Fruit fly (Drosophila melanogaster) whole organism, embryonic: ENCODE data around the gene Ing5.

ENCODE experiments used
- ATbp ChIP-seq: fragments of 200-800 bp; sonication (Bioruptor generic); optimal IDR thresholded peaks from 2 replicates; lab custom pipeline; 2017; ENCODE audit warnings: missing biosample characterization, mild to moderate bottlenecking, missing genetic modification characterization, missing genetic modification reagents
- CG10274 ChIP-seq: fragments of 200-800 bp; sonication (Bioruptor generic); optimal IDR thresholded peaks from 3 replicates; lab custom pipeline; 2017; ENCODE audit warnings: missing biosample characterization, mild to moderate bottlenecking, missing genetic modification characterization
- CG10321 ChIP-seq: fragments of 200-800 bp; sonication (Bioruptor generic); IDR thresholded peaks from 2 replicates; pipeline ENCODE4 v1.3.6; 2022; ENCODE audit warnings: missing biosample characterization, missing genetic modification characterization
- CG11504 ChIP-seq: fragments of 200-800 bp; sonication (Bioruptor generic); optimal IDR thresholded peaks from 3 replicates; lab custom pipeline; 2019; ENCODE audit warnings: missing biosample characterization, mild to moderate bottlenecking, missing genetic modification characterization, moderate library complexity
- CG11723 ChIP-seq: fragments of 200-800 bp; sonication (Bioruptor generic); optimal IDR thresholded peaks from 2 replicates; lab custom pipeline; 2017; ENCODE audit warnings: missing biosample characterization, mild to moderate bottlenecking, missing genetic modification characterization
- CG12219 ChIP-seq: fragments of 200-800 bp; sonication (Bioruptor generic); optimal IDR thresholded peaks from 3 replicates; lab custom pipeline; 2018; ENCODE audit warnings: missing biosample characterization, mild to moderate bottlenecking, missing genetic modification characterization
- CG1233 ChIP-seq: fragments of 200-800 bp; sonication (Bioruptor generic); optimal IDR thresholded peaks from 4 replicates; lab custom pipeline; 2018; ENCODE audit warnings: missing biosample characterization, mild to moderate bottlenecking, missing genetic modification characterization
- CG14014 ChIP-seq: fragments of 200-800 bp; sonication (Bioruptor generic); IDR thresholded peaks from 2 replicates; pipeline ENCODE4 v1.3.6; 2022; ENCODE audit warnings: missing biosample characterization, missing genetic modification characterization
- CG14441 ChIP-seq: fragments of 200-800 bp; sonication (Bioruptor generic); IDR thresholded peaks from 2 replicates; pipeline ENCODE4 v1.3.6; 2022; ENCODE audit warnings: missing biosample characterization, missing genetic modification characterization
- CG14710 ChIP-seq: fragments of 200-800 bp; sonication (Bioruptor generic); optimal IDR thresholded peaks from 3 replicates; lab custom pipeline; 2019; ENCODE audit warnings: missing biosample characterization, mild to moderate bottlenecking, missing genetic modification characterization, moderate library complexity
- CG15011 ChIP-seq: fragments of 200-800 bp; sonication (Bioruptor generic); optimal IDR thresholded peaks from 3 replicates; lab custom pipeline; 2018; ENCODE audit warnings: missing biosample characterization, mild to moderate bottlenecking, missing genetic modification characterization
- CG15073 ChIP-seq: fragments of 200-800 bp; sonication (Bioruptor generic); optimal IDR thresholded peaks from 2 replicates; lab custom pipeline; 2016; ENCODE audit warnings: missing biosample characterization, missing genetic modification characterization
- CG1603 ChIP-seq: fragments of 200-800 bp; sonication (Bioruptor generic); optimal IDR thresholded peaks from 2 replicates; lab custom pipeline; 2019; ENCODE audit warnings: missing biosample characterization, mild to moderate bottlenecking, missing genetic modification characterization, moderate library complexity
- CG16779 ChIP-seq: fragments of 200-800 bp; sonication (Bioruptor generic); IDR thresholded peaks from 2 replicates; pipeline ENCODE4 v1.3.6; 2022; ENCODE audit warnings: missing biosample characterization, missing genetic modification characterization
- CG17912 ChIP-seq: fragments of 200-800 bp; sonication (Bioruptor generic); optimal IDR thresholded peaks from 2 replicates; lab custom pipeline; 2018; ENCODE audit warnings: missing biosample characterization, mild to moderate bottlenecking, missing genetic modification characterization
- CG18011 ChIP-seq: fragments of 200-800 bp; sonication (Bioruptor generic); optimal IDR thresholded peaks from 2 replicates; lab custom pipeline; 2017; ENCODE audit warnings: missing biosample characterization, missing genetic modification characterization, mild to moderate bottlenecking, moderate library complexity, missing genotype
- CG34224 ChIP-seq: fragments of 200-800 bp; sonication (Bioruptor generic); IDR thresholded peaks from 3 replicates; pipeline ENCODE4 v1.3.6; 2022; ENCODE audit warnings: missing biosample characterization, missing genetic modification characterization; ENCODE audit not compliant: partially characterized antibody
- CG4360 ChIP-seq: fragments of 200-800 bp; sonication (Bioruptor generic); IDR thresholded peaks from 2 replicates; pipeline ENCODE4 v1.3.6; 2022; ENCODE audit warnings: missing biosample characterization, missing genetic modification characterization
- CG4404 ChIP-seq: fragments of 200-800 bp; sonication (Bioruptor generic); IDR thresholded peaks from 2 replicates; pipeline ENCODE4 v1.3.6; 2022; ENCODE audit warnings: missing biosample characterization, missing genetic modification characterization
- CG4617 ChIP-seq: fragments of 200-800 bp; sonication (Bioruptor generic); optimal IDR thresholded peaks from 3 replicates; lab custom pipeline; 2016; ENCODE audit warnings: missing biosample characterization, missing genetic modification characterization, borderline replicate concordance
- CG4730 ChIP-seq: fragments of 200-800 bp; sonication (Bioruptor generic); IDR thresholded peaks from 2 replicates; pipeline ENCODE4 v1.3.6; 2022; ENCODE audit warnings: missing biosample characterization, missing genetic modification characterization
- CG6272 ChIP-seq: fragments of 200-800 bp; sonication (Bioruptor generic); IDR thresholded peaks from 2 replicates; pipeline ENCODE4 v1.3.6; 2022; ENCODE audit warnings: missing biosample characterization, missing genetic modification characterization
- CG6813 ChIP-seq: fragments of 200-800 bp; sonication (Bioruptor generic); optimal IDR thresholded peaks from 2 replicates; lab custom pipeline; 2017; ENCODE audit warnings: missing biosample characterization, missing genetic modification characterization, mild to moderate bottlenecking, moderate library complexity, missing genetic modification reagents
- CG7357 ChIP-seq: fragments of 200-800 bp; sonication (Bioruptor generic); IDR thresholded peaks from 3 replicates; pipeline ENCODE4 v1.3.6; 2022; ENCODE audit warnings: missing biosample characterization, missing genetic modification characterization
- Dad ChIP-seq: fragments of 200-800 bp; sonication (Bioruptor generic); optimal IDR thresholded peaks from 3 replicates; lab custom pipeline; 2016; ENCODE audit warnings: missing biosample characterization, missing genetic modification characterization
- Dfd ChIP-seq, 2 experiments: fragments of >200 bp; optimal IDR thresholded peaks; 2 replicates each; lab custom pipeline; 2017; ENCODE audit warnings: missing biosample characterization in 2 of 2, missing genetic modification characterization in 2 of 2
- H15 ChIP-seq: fragments of 200-800 bp; sonication (Bioruptor generic); IDR thresholded peaks from 3 replicates; pipeline ENCODE4 v1.3.6; 2022; ENCODE audit warnings: missing biosample characterization, missing genetic modification characterization
- Hmx ChIP-seq: fragments of 200-800 bp; sonication (Bioruptor generic); optimal IDR thresholded peaks from 2 replicates; lab custom pipeline; 2016; ENCODE audit warnings: missing biosample characterization, missing genetic modification characterization
- Lhr ChIP-seq: fragments of 200-800 bp; sonication (Bioruptor generic); optimal IDR thresholded peaks from 3 replicates; lab custom pipeline; 2017; ENCODE audit warnings: mild to moderate bottlenecking, missing biosample characterization, missing genetic modification reagents, missing genetic modification characterization
- Ptx1 ChIP-seq: fragments of 200-800 bp; sonication (Bioruptor generic); IDR thresholded peaks from 2 replicates; pipeline ENCODE4 v1.3.6; 2022; ENCODE audit warnings: missing biosample characterization, missing genetic modification characterization
- Rfx ChIP-seq: fragments of 200-800 bp; sonication (Bioruptor generic); IDR thresholded peaks from 2 replicates; pipeline ENCODE4 v1.3.6; 2022; ENCODE audit warnings: missing biosample characterization, missing genetic modification characterization
- ab ChIP-seq: fragments of 200-800 bp; sonication (Bioruptor generic); optimal IDR thresholded peaks from 2 replicates; lab custom pipeline; 2016; ENCODE audit warnings: missing biosample characterization, missing genetic modification characterization
- ac ChIP-seq: fragments of 200-800 bp; sonication (Bioruptor generic); optimal IDR thresholded peaks from 3 replicates; lab custom pipeline; 2017; ENCODE audit warnings: missing biosample characterization, mild to moderate bottlenecking, missing genetic modification characterization
- al ChIP-seq: fragments of 200-800 bp; sonication (Bioruptor generic); IDR thresholded peaks from 2 replicates; pipeline ENCODE4 v1.3.6; 2022; ENCODE audit warnings: missing biosample characterization, missing genetic modification characterization
- cad ChIP-seq: fragments of >200 bp; optimal IDR thresholded peaks from 2 replicates; lab custom pipeline; 2017; ENCODE audit warnings: missing biosample characterization, missing genetic modification characterization
- cas ChIP-seq: fragments of 200-800 bp; sonication (Bioruptor generic); IDR thresholded peaks from 2 replicates; pipeline ENCODE4 v1.3.6; 2022; ENCODE audit warnings: missing biosample characterization, missing genetic modification characterization
- caup ChIP-seq: fragments of 200-800 bp; sonication (Bioruptor generic); optimal IDR thresholded peaks from 3 replicates; lab custom pipeline; 2017; ENCODE audit warnings: missing biosample characterization, mild to moderate bottlenecking, missing genetic modification characterization, moderate library complexity; ENCODE audit not compliant: severe bottlenecking
- disco-r ChIP-seq: fragments of 200-800 bp; sonication (Bioruptor generic); optimal IDR thresholded peaks from 2 replicates; lab custom pipeline; 2016; ENCODE audit warnings: missing biosample characterization, missing genetic modification characterization
- ems ChIP-seq: fragments of 200-800 bp; sonication (Bioruptor generic); optimal IDR thresholded peaks from 3 replicates; lab custom pipeline; 2016; ENCODE audit warnings: missing biosample characterization, missing genetic modification characterization
- esg ChIP-seq: fragments of 200-800 bp; sonication (Bioruptor generic); conservative IDR thresholded peaks from 2 replicates; pipeline ENCODE4 v1.3.6; 2022; ENCODE audit warnings: missing biosample characterization, missing genetic modification characterization
- fd96Cb ChIP-seq: fragments of 200-800 bp; sonication (Bioruptor generic); optimal IDR thresholded peaks from 2 replicates; lab custom pipeline; 2018; ENCODE audit warnings: missing biosample characterization, mild to moderate bottlenecking, missing genetic modification characterization, moderate library complexity
- gcm2 ChIP-seq: fragments of 200-800 bp; sonication (Bioruptor generic); optimal IDR thresholded peaks from 2 replicates; lab custom pipeline; 2016; ENCODE audit warnings: missing biosample characterization, missing genetic modification characterization
- gro ChIP-seq: fragments of 200-800 bp; sonication (Bioruptor generic); optimal IDR thresholded peaks from 2 replicates; lab custom pipeline; 2016; ENCODE audit warnings: missing biosample characterization, missing genetic modification characterization
- lmd ChIP-seq: fragments of 200-800 bp; sonication (Bioruptor generic); IDR thresholded peaks from 2 replicates; pipeline ENCODE4 v1.3.6; 2022; ENCODE audit warnings: missing biosample characterization, missing genetic modification characterization
- lov ChIP-seq, 2 experiments: fragments of 200-800 bp in 1 of 2; fragments of >200 bp in 1 of 2; sonication (Bioruptor generic) in 1 of 2; IDR thresholded peaks in 1 of 2; optimal IDR thresholded peaks in 1 of 2; 2 replicates in 1 of 2; 3 replicates in 1 of 2; pipeline versions ENCODE4 v1.3.6 to Lab custom; 2017 to 2022; ENCODE audit warnings: missing biosample characterization in 1 of 2, missing genetic modification characterization in 1 of 2
- mam ChIP-seq: fragments of 200-800 bp; sonication (Bioruptor generic); optimal IDR thresholded peaks from 3 replicates; lab custom pipeline; 2016; ENCODE audit warnings: missing biosample characterization, missing genetic modification characterization
- peb ChIP-seq: fragments of 200-800 bp; sonication (Bioruptor generic); IDR thresholded peaks from 2 replicates; pipeline ENCODE4 v1.3.6; 2022; ENCODE audit warnings: missing biosample characterization, missing genetic modification characterization
- pho ChIP-seq: fragments of 200-800 bp; sonication (Bioruptor generic); optimal IDR thresholded peaks from 2 replicates; lab custom pipeline; 2016; ENCODE audit warnings: missing biosample characterization, missing genetic modification characterization
- tll ChIP-seq, 2 experiments: fragments of 200-800 bp in 1 of 2; fragments of >200 bp in 1 of 2; sonication (Bioruptor generic) in 1 of 2; optimal IDR thresholded peaks; 2 replicates each; lab custom pipeline; 2017 to 2019; ENCODE audit warnings: missing biosample characterization in 2 of 2, missing genetic modification characterization in 2 of 2, mild to moderate bottlenecking in 1 of 2, moderate library complexity in 1 of 2
- tx ChIP-seq: fragments of 200-800 bp; sonication (Bioruptor generic); optimal IDR thresholded peaks from 2 replicates; lab custom pipeline; 2016; ENCODE audit warnings: missing biosample characterization, missing genetic modification characterization
- zfh1 ChIP-seq: fragments of 200-800 bp; sonication (Bioruptor generic); IDR thresholded peaks from 3 replicates; pipeline ENCODE4 v1.3.6; 2022; ENCODE audit warnings: missing biosample characterization, missing genetic modification characterization

Ing5 gene

DNA sequence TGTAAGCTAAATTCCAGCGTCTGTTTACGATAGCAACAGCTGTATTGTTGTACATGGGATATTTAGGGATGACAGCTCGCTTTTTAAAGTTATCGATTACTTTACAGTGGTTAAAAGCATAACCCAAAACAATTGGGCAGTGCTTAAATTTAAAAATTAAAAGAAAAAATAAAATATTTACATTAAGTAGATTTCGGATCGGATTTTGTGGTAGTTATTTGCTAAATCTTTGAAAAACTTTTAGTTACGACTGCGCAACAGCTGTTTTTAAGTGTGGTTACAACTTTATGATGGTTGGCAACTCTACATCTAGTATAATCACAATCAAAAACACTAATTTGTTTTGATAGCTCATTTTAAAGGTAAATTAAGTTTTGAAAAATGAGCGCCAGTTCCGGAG is at the start of gene Ing5, which contains the start of gene CG7099 (continued):
- TF ChIP-seq lov (optimal IDR thresholded peaks at IDR 0.05; lab: Kevin White, UChicago) (no peak), lov (GFP tag; IDR thresholded peaks at IDR 0.05; lab: Robert Waterston, UW) (peak; percentile 94), cas (peak; percentile 96), ems (GFP tag; lab: Kevin White, UChicago) (peak; percentile 95), ATbp (GFP tag; lab: Kevin White, UChicago) (peak; percentile 90), gro (peak; percentile 91), CG12219 (GFP tag; lab: Kevin White, UChicago) (peak; percentile 85), mam (GFP tag; lab: Kevin White, UChicago) (peak; percentile 94), CG10274 (GFP tag; lab: Kevin White, UChicago) (peak; percentile 74), Lhr (GFP tag; lab: Kevin White, UChicago) (peak; percentile 88), Rfx (GFP tag; lab: Robert Waterston, UW) (peak; percentile 98), disco-r (GFP tag; lab: Kevin White, UChicago) (peak; percentile 66), cad (GFP tag; lab: Kevin White, UChicago) (no peak), ab (GFP tag; lab: Kevin White, UChicago) (peak; percentile 89), CG6272 (GFP tag; lab: Robert Waterston, UW) (peak; percentile 98), CG7357 (peak; percentile 89), CG11504 (tag; lab: Kevin White, UChicago) (peak; percentile 94), tll (GFP tag; optimal IDR thresholded peaks at IDR 0.05; lab: Kevin White, UChicago) (peak in 1 of 2 experiments; percentile 43), pho (GFP tag; lab: Kevin White, UChicago) (peak; percentile 93), CG4617 (peak; percentile 97), lmd (GFP tag; lab: Robert Waterston, UW) (peak; percentile 96), esg (GFP tag; lab: Robert Waterston, UW) (peak; percentile 94), gcm2 (GFP tag; lab: Kevin White, UChicago) (peak; percentile 91), CG1233 (GFP tag; lab: Kevin White, UChicago) (peak; percentile 94), CG17912 (GFP tag; lab: Kevin White, UChicago) (peak; percentile 83), CG15073 (peak; percentile 81), Hmx (peak; percentile 88), caup (GFP tag; lab: Kevin White, UChicago) (peak; percentile 95), zfh1 (GFP tag; lab: Robert Waterston, UW) (peak; percentile 97), tx (peak; percentile 88), CG14014 (GFP tag; lab: Robert Waterston, UW) (peak; percentile 97), CG11723 (peak; percentile 89), fd96Cb (tag; lab: Kevin White, UChicago) (peak; percentile 96), Dfd (GFP tag; optimal IDR thresholded peaks at IDR 0.05; lab: Kevin White, UChicago) (no peak), CG4404 (peak; percentile 96), peb (peak; percentile 94), Ptx1 (GFP tag; lab: Robert Waterston, UW) (peak; percentile 98), al (GFP tag; lab: Robert Waterston, UW) (peak; percentile 97), Dad (GFP tag; lab: Kevin White, UChicago) (peak; percentile 93), CG15011 (GFP tag; lab: Kevin White, UChicago) (peak; percentile 85), CG16779 (GFP tag; lab: Robert Waterston, UW) (peak; percentile 95), CG10321 (GFP tag; lab: Robert Waterston, UW) (peak; percentile 73), ac (GFP tag; lab: Kevin White, UChicago) (peak; percentile 82), CG4360 (GFP tag; lab: Robert Waterston, UW) (peak; percentile 79), H15 (GFP tag; lab: Robert Waterston, UW) (peak; percentile 97), CG18011 (GFP tag; lab: Kevin White, UChicago) (peak; percentile 87), CG14710 (tag; lab: Kevin White, UChicago) (peak; percentile 96), CG14441 (GFP tag; lab: Robert Waterston, UW) (peak; percentile 98), CG34224 (GFP tag; lab: Robert Waterston, UW) (peak; percentile 58; the same call in 2 of the 3 replicates), CG1603 (tag; lab: Kevin White, UChicago) (peak; percentile 65), CG4730 (GFP tag; lab: Robert Waterston, UW) (peak; percentile 97), CG6813 (peak; percentile 88)
